Fruit fly (Drosophila melanogaster): Measurements from ENCODE around the gene Rpn5.
A peak's percentile ranks its signal among the peaks of the same experiment; 100 is the strongest.

The Rpn5 gene

DNA sequence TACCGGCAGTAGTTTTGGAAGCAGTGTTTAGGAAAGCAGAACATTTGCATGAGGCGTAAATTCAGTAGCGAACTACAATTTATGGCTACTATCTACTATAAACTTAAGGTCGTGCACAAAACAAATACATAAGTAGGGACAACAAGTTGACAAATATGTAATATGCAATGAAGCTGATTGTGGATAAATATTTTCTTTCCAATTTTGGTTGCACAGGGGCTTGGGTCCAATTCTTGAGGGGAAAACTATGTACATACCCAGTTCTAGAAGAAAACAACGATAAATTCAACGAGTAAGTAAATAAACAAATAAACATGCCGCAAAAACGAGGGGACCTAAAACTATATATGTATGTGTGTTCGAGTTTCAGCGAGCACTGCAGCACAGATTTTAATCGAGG, 28.3 kb upstream of the Rpn5 start (continued):
- TF ChIP-seq CG1602 (GFP tag; optimal IDR thresholded peaks at IDR 0.05) (no peak), CG9609 (GFP tag; optimal IDR thresholded peaks at IDR 0.05) (no peak), CG2202 (tag; optimal IDR thresholded peaks at IDR 0.05) (peak; percentile 37), ftz-f1 (GFP tag; optimal IDR thresholded peaks at IDR 0.05) (no peak), CG6813 (GFP tag; optimal IDR thresholded peaks at IDR 0.05) (peak; percentile 39), CG1529 (GFP tag; optimal IDR thresholded peaks at IDR 0.05) (no peak), sob (GFP tag; IDR thresholded peaks at IDR 0.05) (no peak), Sox102F (GFP tag; optimal IDR thresholded peaks at IDR 0.05) (no peak), CG10565 (GFP tag; optimal IDR thresholded peaks at IDR 0.05) (no peak), fd96Cb (tag; optimal IDR thresholded peaks at IDR 0.05) (no peak), dm (GFP tag; optimal IDR thresholded peaks at IDR 0.05) (no peak), hbn (GFP tag; IDR thresholded peaks at IDR 0.05; ENCODE audit: partially characterized antibody) (no peak), CG12104 (GFP tag; optimal IDR thresholded peaks at IDR 0.05) (no peak), CG11085 (GFP tag; IDR thresholded peaks at IDR 0.05) (no peak), CG10267 (tag; optimal IDR thresholded peaks at IDR 0.05) (no peak)

DNA sequence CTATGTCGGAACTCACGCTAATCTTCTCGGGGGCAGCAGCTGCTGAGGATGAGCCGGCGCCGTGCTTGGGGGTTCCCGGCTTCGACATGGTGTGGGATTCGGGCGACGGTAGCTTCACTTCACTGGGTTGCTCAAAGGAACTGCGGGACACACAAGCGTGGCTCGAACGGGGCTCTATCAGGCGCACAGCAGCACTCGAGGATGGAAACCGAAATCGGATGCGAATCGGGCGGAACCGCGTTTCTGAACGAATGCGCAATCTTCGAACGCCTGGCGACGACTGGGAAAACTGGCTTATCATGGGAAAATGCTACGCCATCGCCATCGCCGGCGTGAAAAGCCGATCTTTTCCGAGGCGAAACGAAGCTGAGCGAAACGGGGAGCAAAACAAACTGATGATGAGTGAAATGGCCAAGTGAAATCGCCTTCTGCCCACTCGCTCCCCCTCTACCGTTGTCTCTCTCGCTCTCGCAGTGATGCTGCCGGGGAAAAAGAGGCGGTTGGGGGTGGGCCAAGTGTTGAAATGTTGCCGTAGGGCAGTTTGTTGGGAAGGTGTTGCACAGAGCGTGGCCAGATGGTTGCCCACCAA, 17.6 kb upstream of the Rpn5 start:
- TF ChIP-seq CG8290 (GFP tag; optimal IDR thresholded peaks at IDR 0.05) (no peak), CG8290 (tag; optimal IDR thresholded peaks at IDR 0.05) (no peak), sug (tag; optimal IDR thresholded peaks at IDR 0.05) (no peak), CG2116 (GFP tag; optimal IDR thresholded peaks at IDR 0.05) (no peak), CG2678 (tag; optimal IDR thresholded peaks at IDR 0.05) (no peak), bigmax (GFP tag; optimal IDR thresholded peaks at IDR 0.05) (no peak), CG10543 (GFP tag; optimal IDR thresholded peaks at IDR 0.05) (no peak), CG6765 (GFP tag; optimal IDR thresholded peaks at IDR 0.05) (no peak), NC2β (GFP tag; optimal IDR thresholded peaks at IDR 0.05) (no peak), CG3281 (GFP tag; optimal IDR thresholded peaks at IDR 0.05) (no peak), CG12744 (GFP tag; optimal IDR thresholded peaks at IDR 0.05) (no peak), abd-A (tag; optimal IDR thresholded peaks at IDR 0.05) (peak; percentile 53), Ets65A (GFP tag) (peak; percentile 93), onecut (GFP tag; IDR thresholded peaks at IDR 0.05) (no peak), crc (GFP tag; optimal IDR thresholded peaks at IDR 0.05) (no peak), CG6175 (GFP tag; IDR thresholded peaks at IDR 0.05) (no peak), CG14965 (GFP tag; optimal IDR thresholded peaks at IDR 0.05; ENCODE audit: borderline replicate concordance) (no peak), scrt (GFP tag; optimal IDR thresholded peaks at IDR 0.05) (peak; percentile 42), sd (tag; optimal IDR thresholded peaks at IDR 0.05) (no peak), CG7271 (tag; optimal IDR thresholded peaks at IDR 0.05) (no peak), CG6813 (GFP tag; optimal IDR thresholded peaks at IDR 0.05) (no peak), Doc2 (GFP tag; IDR thresholded peaks at IDR 0.05) (no peak), HLHmδ (GFP tag; optimal IDR thresholded peaks at IDR 0.05) (no peak), CG31388 (GFP tag; optimal IDR thresholded peaks at IDR 0.05) (no peak), zf30C (GFP tag; optimal IDR thresholded peaks at IDR 0.05) (no peak), CG7745 (tag; optimal IDR thresholded peaks at IDR 0.05) (no peak), repo (GFP tag; optimal IDR thresholded peaks at IDR 0.05) (no peak), CG18599 (GFP tag; optimal IDR thresholded peaks at IDR 0.05) (no peak), gem (tag; optimal IDR thresholded peaks at IDR 0.05) (no peak), schlank (tag; optimal IDR thresholded peaks at IDR 0.05) (no peak), rib (GFP tag; IDR thresholded peaks at IDR 0.05) (no peak), kah (GFP tag; optimal IDR thresholded peaks at IDR 0.05) (no peak), oc (tag; optimal IDR thresholded peaks at IDR 0.05) (no peak), dimm (GFP tag; IDR thresholded peaks at IDR 0.05) (no peak), jigr1 (GFP tag; IDR thresholded peaks at IDR 0.05) (no peak), CG13894 (tag; optimal IDR thresholded peaks at IDR 0.05) (peak; percentile 46), peb (GFP tag; IDR thresholded peaks at IDR 0.05) (no peak)

Measured in whole organism, embryonic.